Fruit fly (Drosophila melanogaster) ovary, adult (tissue): ENCODE results near the gene CG17564.

Source experiments
- CG17801 ChIP-seq: fragments of 200-800 bp; optimal IDR thresholded peaks from 2 replicates; lab custom pipeline; 2019; ENCODE audit warnings: missing biosample characterization, mild to moderate bottlenecking, missing genetic modification characterization, moderate library complexity; ENCODE audit not compliant: partially characterized antibody

Gene CG17564

DNA sequence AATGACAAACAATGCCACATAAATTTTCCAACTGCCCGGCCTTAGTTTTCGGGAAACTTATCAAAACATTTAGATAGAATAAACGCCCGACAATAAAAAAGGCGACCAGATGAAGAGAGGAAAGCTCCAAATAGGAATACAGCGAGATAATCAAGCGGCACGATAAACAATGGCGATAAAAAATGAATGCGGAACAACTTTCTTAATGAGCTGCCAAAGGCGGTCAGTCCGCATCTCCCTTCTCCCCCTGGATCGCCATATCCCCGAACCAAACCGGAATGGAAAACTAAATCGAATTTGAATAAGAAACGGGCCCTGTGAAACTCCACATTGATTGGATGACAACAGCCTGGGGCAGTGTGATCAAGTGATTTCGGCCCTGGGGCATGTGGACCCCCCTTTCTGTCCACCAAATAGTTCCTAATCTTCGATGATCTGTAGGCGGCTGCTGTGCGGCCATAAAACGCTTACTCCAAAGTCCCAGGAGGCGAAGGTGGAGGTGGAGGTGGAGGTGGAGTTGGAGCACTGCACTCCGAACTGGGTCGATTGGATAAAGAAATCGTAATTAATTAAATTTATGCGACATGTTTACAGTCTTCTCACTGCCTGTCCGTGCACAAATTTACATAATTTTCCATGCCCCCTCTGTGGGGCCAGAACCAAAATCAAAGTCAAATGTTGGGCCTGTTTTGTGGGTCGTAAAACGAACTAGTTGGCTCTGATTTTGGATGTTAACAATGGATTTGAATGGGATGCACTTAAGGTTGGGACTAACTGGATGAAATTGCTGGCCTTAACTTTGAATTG lies 21.3 kb upstream of the CG17564 start:
- TF ChIP-seq CG17801 (GFP tag; lab: Kevin White, UChicago) = no peak

DNA sequence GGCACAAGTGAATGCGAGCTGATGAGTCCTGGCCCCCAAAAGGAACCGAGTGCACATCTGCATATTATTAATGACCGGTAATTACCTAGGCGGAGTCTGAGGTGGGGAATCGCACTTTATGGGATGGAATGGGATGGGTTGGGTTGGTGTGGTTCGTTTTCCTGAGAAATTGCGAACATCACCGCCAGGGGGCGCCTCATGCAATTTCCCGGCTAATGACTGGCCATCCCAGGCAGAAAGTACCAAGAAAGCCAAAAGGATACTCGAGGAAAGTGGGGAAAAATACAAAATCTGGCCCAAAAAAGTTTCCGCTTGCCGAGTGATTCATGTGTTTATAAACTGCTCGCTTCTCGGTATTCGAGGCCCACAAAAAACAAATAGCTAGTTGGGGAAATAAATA lies 19.6 kb upstream of the CG17564 start:
- no peak for TF ChIP-seq CG17801 (GFP tag; lab: Kevin White, UChicago)

DNA sequence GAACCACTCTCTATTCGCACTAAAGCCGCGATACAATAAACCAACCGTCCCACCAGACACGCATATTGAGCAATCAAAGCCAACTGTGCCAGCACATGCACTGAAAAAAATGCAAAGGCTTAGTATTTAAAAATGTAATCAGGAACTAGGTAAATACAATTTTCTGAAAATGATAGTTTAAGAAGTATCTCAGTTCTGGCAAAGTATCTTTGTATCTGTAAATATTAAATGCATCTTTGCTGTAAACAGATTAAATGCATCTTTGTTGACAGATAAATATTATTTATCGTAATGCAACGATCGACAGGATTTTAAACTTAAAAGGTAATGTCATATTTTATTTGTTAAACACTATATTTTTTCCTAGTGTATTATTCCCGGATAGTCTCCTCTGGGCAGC lies 18.0 kb upstream of the CG17564 start:
- TF ChIP-seq CG17801 (GFP tag; lab: Kevin White, UChicago) = no peak

DNA sequence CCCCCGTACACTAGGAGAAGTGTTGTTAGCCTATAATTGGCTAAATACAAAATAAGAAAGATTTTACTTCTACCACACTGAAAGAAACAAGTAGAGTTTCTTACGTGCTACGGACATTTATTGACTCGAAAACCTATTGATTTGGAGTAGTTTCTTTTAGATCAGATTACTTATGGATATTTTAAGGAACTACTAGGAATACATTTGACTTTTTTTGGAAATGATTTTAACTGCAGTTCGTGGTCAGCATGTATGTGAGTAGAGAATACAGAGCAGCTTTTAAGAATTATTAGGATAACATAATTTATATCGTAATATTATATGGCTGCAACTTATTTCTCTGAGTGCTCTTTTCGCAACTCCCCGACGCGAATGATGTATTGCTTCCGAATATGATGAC lies 14.9 kb upstream of the CG17564 start:
- no peak for TF ChIP-seq CG17801 (GFP tag; lab: Kevin White, UChicago)

DNA sequence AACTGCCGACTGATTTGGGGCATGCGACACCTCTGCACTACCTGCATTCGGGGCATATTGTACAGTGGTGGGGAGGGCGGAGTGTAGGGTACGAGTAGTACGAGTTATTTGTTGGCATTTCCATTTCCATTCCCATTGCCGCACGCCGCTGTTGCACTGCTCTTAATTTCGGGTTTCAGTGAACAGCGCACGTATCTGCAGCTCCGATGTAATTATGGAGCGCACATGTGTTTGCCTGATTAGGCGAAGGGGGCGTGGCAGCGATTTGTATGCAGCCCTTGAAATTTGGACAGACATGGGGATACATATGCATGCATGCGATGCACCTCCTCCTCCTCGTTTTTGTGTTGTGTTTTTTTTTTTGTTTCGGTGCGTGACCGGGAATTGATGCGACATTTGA lies 13.7 kb upstream of the CG17564 start:
- no peak for TF ChIP-seq CG17801 (GFP tag; lab: Kevin White, UChicago)

DNA sequence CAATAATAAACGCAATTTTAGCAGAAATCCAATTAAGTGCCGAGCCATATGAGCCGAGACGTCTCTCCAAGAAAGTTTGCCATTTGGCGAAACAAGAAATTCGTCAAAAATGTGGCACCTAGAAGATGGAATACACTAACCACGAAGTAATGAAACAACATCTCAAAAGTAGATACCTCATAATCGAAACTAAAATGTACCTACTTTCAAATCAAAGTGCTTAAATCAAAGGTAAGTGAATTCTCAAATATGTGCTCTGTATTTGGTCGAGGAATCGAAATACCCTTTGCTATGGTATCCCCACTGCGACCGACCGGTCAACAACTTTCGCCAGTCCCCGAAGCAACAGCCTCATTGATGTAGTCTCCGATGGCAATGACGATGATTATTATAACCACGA lies 7.9 kb upstream of the CG17564 start:
- TF ChIP-seq CG17801 (GFP tag; lab: Kevin White, UChicago) = no peak

DNA sequence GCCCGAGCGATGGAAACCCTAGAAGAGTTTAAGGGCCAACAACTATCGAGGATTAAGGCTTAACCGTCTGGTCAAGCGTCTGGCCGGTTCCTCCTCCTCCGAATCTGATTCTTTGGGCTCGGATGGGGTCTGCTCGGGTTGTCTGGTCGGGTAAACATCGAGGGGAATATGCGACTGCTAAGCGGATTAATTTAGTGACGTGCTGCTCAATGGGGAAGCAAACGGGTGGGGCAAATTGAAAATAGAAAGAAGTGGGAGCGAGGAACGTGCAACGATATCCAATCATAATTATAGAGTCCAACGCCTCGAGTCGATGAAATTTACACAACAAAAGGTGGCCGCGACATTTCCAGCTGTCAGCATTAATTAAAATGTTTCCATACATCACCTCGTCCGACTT lies 3.0 kb downstream of the CG17564 start:
- no peak for TF ChIP-seq CG17801 (GFP tag; lab: Kevin White, UChicago)

DNA sequence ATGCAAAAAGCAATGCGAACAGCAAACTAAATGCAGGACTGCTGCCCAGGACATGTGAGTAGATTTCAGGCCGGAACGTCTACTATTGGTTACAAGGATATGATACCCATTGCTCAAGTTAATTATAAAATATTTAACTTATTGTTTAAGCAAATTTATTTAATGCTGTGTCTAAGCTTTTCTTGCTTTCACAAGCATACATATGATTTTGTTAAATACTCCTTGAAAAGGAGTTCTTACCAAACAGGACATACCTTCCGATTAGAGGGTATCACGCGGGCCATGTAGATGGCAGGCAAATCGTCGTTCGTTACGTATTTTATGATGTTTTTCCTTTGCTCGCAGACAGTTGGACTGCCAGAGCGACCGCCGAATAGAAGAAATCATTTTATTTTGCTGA lies 14.2 kb downstream of the CG17564 start:
- TF ChIP-seq CG17801 (GFP tag; lab: Kevin White, UChicago) = no peak

DNA sequence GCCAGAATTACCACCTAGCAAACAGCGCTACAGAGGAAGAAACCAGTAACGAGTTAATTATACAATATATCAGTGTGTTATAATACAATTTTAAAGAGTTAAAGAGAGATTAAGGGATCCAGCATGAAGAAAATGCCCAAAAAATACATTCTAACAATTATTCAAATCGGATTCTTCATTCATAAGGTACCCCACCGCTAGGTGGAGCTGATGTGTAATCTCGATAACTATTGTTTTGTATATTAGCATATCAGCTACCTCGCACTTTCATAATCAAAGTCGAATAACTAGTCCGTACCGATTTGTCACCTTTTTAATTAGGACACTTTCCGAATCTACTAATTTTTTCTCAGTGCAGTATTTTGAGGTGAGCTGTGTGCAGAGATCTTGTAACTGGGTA lies 29.0 kb downstream of the CG17564 start:
- TF ChIP-seq CG17801 (GFP tag; lab: Kevin White, UChicago) = no peak

DNA sequence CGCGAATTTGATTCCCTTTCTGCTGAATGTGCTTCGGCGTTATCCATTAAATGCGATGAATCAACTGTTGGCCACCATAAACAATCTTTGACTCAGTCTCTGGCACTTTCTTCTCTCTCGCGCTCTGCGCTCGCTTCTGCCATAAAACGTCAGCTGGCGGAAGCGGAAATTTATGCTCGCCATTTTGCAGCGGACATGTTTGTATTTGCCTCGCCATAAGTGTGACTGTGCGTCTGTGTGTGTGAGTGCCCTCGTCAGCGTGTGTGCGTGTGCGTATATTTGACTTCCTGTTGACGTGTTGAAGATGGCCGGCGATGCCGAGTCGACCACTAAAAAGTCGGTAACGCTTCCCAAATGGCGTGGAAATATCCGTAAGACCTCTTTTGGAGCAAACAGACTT lies 36.2 kb downstream of the CG17564 start:
- TF ChIP-seq CG17801 (GFP tag; lab: Kevin White, UChicago) = no peak

DNA sequence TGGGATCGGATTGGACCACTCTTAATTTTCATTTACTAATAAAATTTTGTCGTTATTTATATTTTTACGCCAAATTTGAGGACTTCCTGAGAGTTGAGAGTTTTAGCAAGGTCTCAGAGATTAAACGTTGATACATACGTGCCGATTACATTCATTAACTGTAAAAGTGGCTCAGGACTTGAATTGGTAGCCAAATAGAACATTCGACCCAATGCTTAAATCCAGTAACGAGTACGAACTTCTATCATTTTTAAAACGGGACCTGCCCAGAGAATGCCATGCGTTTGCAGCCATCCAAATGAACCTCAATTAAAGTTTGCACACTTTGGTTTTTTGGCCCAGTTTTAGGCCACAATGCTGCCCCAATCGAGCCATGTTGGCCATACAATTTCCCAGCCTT lies 37.6 kb downstream of the CG17564 start, which contains the start of gene CG31797:
TSS of gene CG31797 (minus strand) at position 101 of the 400 bp plus-strand sequence.
- TF ChIP-seq CG17801 (GFP tag; lab: Kevin White, UChicago) = no peak

DNA sequence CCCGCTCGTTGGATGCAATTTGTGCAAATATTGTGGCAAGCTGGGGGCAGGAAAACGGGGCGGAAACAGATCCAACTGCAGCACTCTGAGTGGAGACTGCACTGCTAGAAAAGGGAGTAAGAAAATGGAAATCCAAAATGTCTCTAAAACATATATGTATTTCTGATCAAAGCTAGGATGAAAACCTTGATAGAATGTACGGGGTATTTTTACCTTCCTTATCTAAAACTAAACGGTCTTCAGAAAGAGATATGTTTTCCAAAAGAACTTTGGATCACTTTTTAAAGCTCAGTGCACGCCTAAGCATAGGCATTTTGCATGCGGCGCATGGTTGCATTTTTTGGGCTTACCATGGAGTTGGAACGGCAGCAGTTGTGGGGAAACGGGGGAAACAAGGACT lies 45.7 kb downstream of the CG17564 start:
- no peak for TF ChIP-seq CG17801 (GFP tag; lab: Kevin White, UChicago)

DNA sequence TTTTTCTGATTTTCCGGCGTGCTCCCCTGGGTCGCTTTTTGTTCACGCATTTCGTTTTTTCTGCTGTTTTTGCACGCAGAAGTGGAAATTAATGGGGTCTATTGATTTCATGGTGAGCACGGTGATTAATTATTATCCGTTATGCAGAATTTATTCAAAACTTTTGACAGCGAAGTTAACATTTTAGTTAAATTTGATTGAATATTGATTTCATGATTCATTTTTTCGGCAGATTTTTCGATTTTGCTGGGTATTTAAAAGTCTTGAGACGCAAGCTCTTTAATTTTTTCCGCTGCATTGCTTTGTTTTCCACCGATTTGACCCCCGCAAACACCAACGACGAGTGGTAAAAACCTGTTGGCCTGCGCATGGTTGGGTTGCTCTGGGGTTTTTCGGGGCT lies 47.3 kb downstream of the CG17564 start:
- TF ChIP-seq CG17801 (GFP tag; lab: Kevin White, UChicago) = no peak
